Worm (Caenorhabditis elegans) whole organism, L1 larva: Measurements from ENCODE around the gene msp-59.
"Not testable (repeated sequence)": the region's sequence is repeated elsewhere in the genome, so short reads cannot be mapped to it uniquely, and the experiment has no call there.

Experiments used
- C04F5.9 ChIP-seq: sonication (generic microtip); optimal IDR thresholded peaks from 2 replicates; lab custom pipeline; 2016; ENCODE audit warnings: missing genetic modification characterization, missing compliant biosample characterization
- C16A3.4 ChIP-seq: fragments of 150-350 bp; optimal IDR thresholded peaks from 2 replicates; lab custom pipeline; 2014; ENCODE audit warnings: missing biosample characterization, missing genetic modification characterization
- aha-1 ChIP-seq: fragments of 150-350 bp; optimal IDR thresholded peaks from 2 replicates; lab custom pipeline; 2014; ENCODE audit warnings: missing biosample characterization, missing genetic modification characterization
- aly-2 ChIP-seq: fragments of 150-350 bp; optimal IDR thresholded peaks from 2 replicates; lab custom pipeline; 2014; ENCODE audit warnings: missing biosample characterization, missing genetic modification characterization
- ama-1 ChIP-seq: fragments of 150-350 bp; optimal IDR thresholded peaks from 2 replicates; lab custom pipeline; 2014
- ceh-63 ChIP-seq: fragments of 200-800 bp; sonication (Bioruptor generic); optimal IDR thresholded peaks from 2 replicates; lab custom pipeline; 2018; ENCODE audit warnings: mild to moderate bottlenecking, missing genetic modification characterization, missing compliant biosample characterization
- ceh-88 ChIP-seq: fragments of 200-800 bp; sonication (Bioruptor generic); IDR thresholded peaks from 2 replicates; pipeline ENCODE4 v1.3.6; 2022; ENCODE audit warnings: missing genetic modification characterization, missing compliant biosample characterization
- efl-1 ChIP-seq, 4 experiments: fragments of 150-350 bp; optimal IDR thresholded peaks in 3 of 4; peaks in 1 of 4; 1 replicate in 1 of 4; 2 replicates in 3 of 4; lab custom pipeline; 2014; ENCODE audit warnings: missing biosample characterization in 2 of 4, missing genetic modification characterization in 2 of 4, missing genetic modification reagents in 2 of 4
- egl-13 ChIP-seq: sonication (generic microtip); optimal IDR thresholded peaks from 2 replicates; lab custom pipeline; 2016; ENCODE audit warnings: missing genotype, missing genetic modification reagents, missing genetic modification characterization, missing compliant biosample characterization
- egl-27 ChIP-seq, 2 experiments: fragments of 150-350 bp in 1 of 2; sonication (generic microtip); optimal IDR thresholded peaks; 3 replicates each; lab custom pipeline; 2017 to 2018; ENCODE audit warnings: missing biosample characterization in 2 of 2, missing genetic modification characterization in 2 of 2, missing genetic modification reagents in 2 of 2
- elt-3 ChIP-seq, 6 experiments: fragments of 150-350 bp in 1 of 6; sonication (generic microtip); optimal IDR thresholded peaks; 2 replicates each; lab custom pipeline; 2017 to 2018; ENCODE audit warnings: missing biosample characterization in 6 of 6, missing genetic modification characterization in 6 of 6, inconsistent platforms in 1 of 6
- fkh-10 ChIP-seq: sonication (generic microtip); optimal IDR thresholded peaks from 2 replicates; lab custom pipeline; 2017; ENCODE audit warnings: missing biosample characterization, missing genetic modification reagents, missing genetic modification characterization
- fos-1 ChIP-seq: fragments of 150-350 bp; optimal IDR thresholded peaks from 2 replicates; lab custom pipeline; 2014; ENCODE audit warnings: missing biosample characterization, missing genetic modification characterization
- hlh-4 ChIP-seq: sonication (generic microtip); optimal IDR thresholded peaks from 2 replicates; lab custom pipeline; 2016; ENCODE audit warnings: mild to moderate bottlenecking, missing genetic modification characterization, missing compliant biosample characterization
- irx-1 ChIP-seq: sonication (generic microtip); optimal IDR thresholded peaks from 2 replicates; lab custom pipeline; 2016; ENCODE audit warnings: missing genetic modification characterization, missing compliant biosample characterization
- isw-1 ChIP-seq: fragments of 200-800 bp; sonication (Bioruptor generic); IDR thresholded peaks from 2 replicates; pipeline ENCODE4 v1.3.6; 2022; ENCODE audit warnings: missing genetic modification characterization, missing compliant biosample characterization
- lin-14 ChIP-seq: fragments of 200-800 bp; sonication (Bioruptor generic); optimal IDR thresholded peaks from 2 replicates; lab custom pipeline; 2018; ENCODE audit warnings: mild to moderate bottlenecking, missing genetic modification characterization, moderate library complexity, missing compliant biosample characterization
- lin-39 ChIP-seq: fragments of 150-350 bp; optimal IDR thresholded peaks from 2 replicates; lab custom pipeline; 2014; ENCODE audit warnings: missing biosample characterization, missing genetic modification reagents, missing genetic modification characterization
- lir-3 ChIP-seq: sonication (generic microtip); optimal IDR thresholded peaks from 2 replicates; lab custom pipeline; 2016; ENCODE audit warnings: mild to moderate bottlenecking, missing genetic modification characterization, moderate library complexity, missing compliant biosample characterization; ENCODE audit not compliant: poor library complexity
- lsy-2 ChIP-seq, 2 experiments: fragments of 150-350 bp; optimal IDR thresholded peaks; 2 replicates each; lab custom pipeline; 2014; ENCODE audit warnings: missing biosample characterization in 2 of 2, missing genetic modification characterization in 2 of 2
- nhr-19 ChIP-seq: fragments of 200-800 bp; sonication (Bioruptor generic); conservative IDR thresholded peaks from 2 replicates; pipeline ENCODE4 v1.3.6; 2022; ENCODE audit warnings: missing genetic modification characterization, missing compliant biosample characterization
- nhr-237 ChIP-seq: fragments of 150-350 bp; optimal IDR thresholded peaks from 2 replicates; lab custom pipeline; 2014; ENCODE audit warnings: missing biosample characterization, missing genetic modification characterization
- nhr-71 ChIP-seq: sonication (generic microtip); optimal IDR thresholded peaks from 2 replicates; lab custom pipeline; 2016; ENCODE audit warnings: mild to moderate bottlenecking, missing genetic modification characterization, moderate library complexity, missing compliant biosample characterization
- nhr-84 ChIP-seq: sonication (generic microtip); optimal IDR thresholded peaks from 2 replicates; lab custom pipeline; 2017; ENCODE audit warnings: missing biosample characterization, missing genetic modification characterization
- nhr-85 ChIP-seq: sonication (generic microtip); peaks from one replicate; lab custom pipeline; 2016; ENCODE audit warnings: missing genetic modification characterization, inconsistent platforms, missing compliant biosample characterization
- nhr-90 ChIP-seq: sonication (generic microtip); optimal IDR thresholded peaks from 2 replicates; lab custom pipeline; 2016; ENCODE audit warnings: mild to moderate bottlenecking, missing genetic modification characterization, missing compliant biosample characterization; ENCODE audit not compliant: poor library complexity
- pag-3 ChIP-seq: sonication (generic microtip); optimal IDR thresholded peaks from 2 replicates; lab custom pipeline; 2017; ENCODE audit warnings: missing genetic modification characterization, mild to moderate bottlenecking, missing compliant biosample characterization, antibody characterized with exemption, borderline replicate concordance; ENCODE audit not compliant: insufficient read depth
- skn-1 ChIP-seq: fragments of 150-350 bp; optimal IDR thresholded peaks from 2 replicates; lab custom pipeline; 2014; ENCODE audit warnings: missing biosample characterization, missing genetic modification characterization
- sptf-1 ChIP-seq: fragments of 150-350 bp; optimal IDR thresholded peaks from 2 replicates; lab custom pipeline; 2014; ENCODE audit warnings: missing biosample characterization, missing genetic modification characterization
- sup-37 ChIP-seq: fragments of 200-800 bp; sonication (Bioruptor generic); optimal IDR thresholded peaks from 2 replicates; lab custom pipeline; 2018; ENCODE audit warnings: mild to moderate bottlenecking, missing genetic modification characterization, missing compliant biosample characterization
- swsn-7 ChIP-seq: sonication (generic microtip); optimal IDR thresholded peaks from 2 replicates; lab custom pipeline; 2016; ENCODE audit warnings: missing genetic modification characterization, missing compliant biosample characterization
- unc-86 ChIP-seq: sonication (generic microtip); optimal IDR thresholded peaks from 2 replicates; lab custom pipeline; 2016; ENCODE audit warnings: missing genetic modification characterization, missing compliant biosample characterization
- unc-98 ChIP-seq: fragments of 200-800 bp; sonication (Bioruptor generic); IDR thresholded peaks from 2 replicates; pipeline ENCODE4 v1.3.6; 2022; ENCODE audit warnings: missing genetic modification characterization, missing compliant biosample characterization
- vab-15 ChIP-seq: sonication (generic microtip); optimal IDR thresholded peaks from 2 replicates; lab custom pipeline; 2017; ENCODE audit warnings: missing genotype, mild to moderate bottlenecking, missing genetic modification characterization, missing compliant biosample characterization
- zag-1 ChIP-seq: fragments of 150-350 bp; optimal IDR thresholded peaks from 2 replicates; lab custom pipeline; 2014; ENCODE audit warnings: missing biosample characterization, missing genetic modification characterization

The msp-59 gene

ce11 chrIV:5317106-5317505 is 4.2 kb upstream of the msp-59 start (continued):
- TF ChIP-seq nhr-19 (GFP tag; lab: Robert Waterston, UW) (peak; percentile 81), egl-13 (tag; lab: Kevin White, UChicago) (no peak), aly-2 (tag; lab: Kevin White, UChicago) (peak; percentile 56), lin-14 (no peak), nhr-90 (peak; percentile 87), C16A3.4 (tag; lab: Kevin White, UChicago) (peak; percentile 1), lir-3 (no peak), ama-1 (lab: Kevin White, UChicago) (peak; percentile 52), fos-1 (tag; lab: Kevin White, UChicago) (peak; percentile 56), swsn-7 (tag; lab: Kevin White, UChicago) (peak; percentile 51)

DNA sequence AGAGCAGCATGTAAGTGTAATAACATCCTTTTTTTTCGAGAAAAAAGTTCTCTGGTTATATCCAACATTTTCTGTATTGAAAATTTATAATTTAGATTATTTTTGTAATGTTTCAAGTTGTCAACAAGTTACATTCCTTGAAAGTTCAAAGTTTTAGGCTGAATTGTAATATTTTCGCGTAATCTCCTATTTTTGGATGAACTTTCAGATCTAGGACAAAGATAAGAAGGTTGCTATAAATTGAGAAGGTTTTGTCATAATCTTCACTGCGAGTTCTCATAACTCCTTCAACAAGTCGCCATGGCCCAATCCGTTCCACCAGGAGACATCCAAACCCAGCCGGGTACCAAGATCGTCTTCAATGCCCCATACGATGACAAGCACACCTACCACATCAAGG is 3.3 kb upstream of the msp-59 start, which contains the start of gene msp-65:
msp-65 (plus strand) TSS at position 301 of the 400 bp plus-strand sequence.
- not testable (repeated sequence) for TF ChIP-seq efl-1 (optimal IDR thresholded peaks at IDR 0.05; lab: Kevin White, UChicago)
- TF ChIP-seq efl-1 (GFP tag; optimal IDR thresholded peaks at IDR 0.05 in 1 of 2; lab: Kevin White, UChicago): peak in 1 of 2 experiments; percentile 59

ce11 chrIV:5309742-5310141 is 3.2 kb downstream of the msp-59 start, which contains the start of gene ZK354.3:
Gene ZK354.3 (plus strand): TSS chrIV:5310042.
- TF ChIP-seq hlh-4 (no peak), nhr-90 (no peak), nhr-84 (tag; lab: Kevin White, UChicago) (no peak), sptf-1 (tag; lab: Kevin White, UChicago) (no peak), C04F5.9 (no peak), sup-37 (GFP tag; lab: Kevin White, UChicago) (no peak), nhr-71 (no peak), zag-1 (tag; lab: Kevin White, UChicago) (no peak), vab-15 (tag; lab: Kevin White, UChicago) (no peak), ama-1 (lab: Kevin White, UChicago) (no peak), irx-1 (tag; lab: Kevin White, UChicago) (no peak), unc-86 (no peak), lin-39 (tag; lab: Kevin White, UChicago) (no peak), skn-1 (tag; lab: Kevin White, UChicago) (no peak), unc-98 (GFP tag; lab: Robert Waterston, UW) (no peak)

DNA sequence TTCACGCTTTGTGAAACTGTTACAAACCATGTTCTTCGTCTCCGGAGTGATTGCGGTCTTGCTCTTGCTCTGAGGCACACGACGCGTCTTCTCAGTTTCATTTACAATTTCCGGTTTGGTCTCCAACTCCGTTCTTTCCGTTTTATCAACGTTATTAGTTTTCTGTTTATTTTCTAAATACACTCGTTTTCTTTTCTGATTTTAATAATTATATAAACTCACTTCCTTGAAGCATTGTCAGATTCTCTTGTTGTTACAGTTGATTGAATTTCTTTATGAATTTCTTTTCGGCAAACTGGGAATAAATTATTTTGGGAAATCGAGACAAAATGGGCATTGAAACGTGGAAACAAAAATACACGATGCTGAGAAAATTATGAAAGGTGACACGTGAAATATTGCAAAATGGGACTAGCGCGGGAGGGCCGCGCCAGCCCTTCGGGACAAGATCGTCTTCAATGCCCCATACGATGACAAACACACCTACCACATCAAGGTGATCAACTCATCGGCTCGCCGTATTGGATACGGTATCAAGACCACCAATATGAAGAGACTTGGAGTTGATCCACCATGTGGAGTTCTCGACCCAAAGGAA is 4.8 kb downstream of the msp-59 start, which contains the start of the genes ZK354.9 and msp-58:
ZK354.9 (minus strand) TSS at position 101 of the 598 bp plus-strand sequence.
msp-58 (plus strand) TSS at position 548 of the 598 bp plus-strand sequence.
- not testable (repeated sequence) for TF ChIP-seq elt-3 (tag; optimal IDR thresholded peaks at IDR 0.05; lab: Kevin White, UChicago); ceh-88 (GFP tag; lab: Robert Waterston, UW); lsy-2 (tag; optimal IDR thresholded peaks at IDR 0.05; lab: Kevin White, UChicago)
- TF ChIP-seq, all 84 proteins: peak for 0; not testable (repeated sequence) for 84

DNA sequence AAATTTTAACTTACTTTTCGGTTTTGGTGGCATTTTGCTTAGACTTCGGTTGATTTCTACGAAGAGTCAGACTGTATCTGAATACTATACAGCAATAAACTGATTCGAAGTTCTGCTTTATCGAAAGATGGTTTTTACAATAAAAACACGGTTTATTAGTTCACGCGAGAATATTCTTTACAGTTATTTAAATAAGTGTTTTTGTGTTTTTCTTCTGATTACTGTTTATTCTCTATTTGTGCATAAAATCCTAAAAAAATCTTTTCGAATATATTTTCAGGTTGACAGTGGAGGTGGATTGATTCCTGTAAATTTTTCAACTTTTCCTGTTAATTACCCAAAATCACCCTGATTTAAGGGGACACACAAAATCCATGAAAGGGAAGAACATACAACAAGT is 6.9 kb downstream of the msp-59 start, which contains the start of gene ZK354.8:
ZK354.8 (minus strand) TSS at position 101 of the 400 bp plus-strand sequence.
- TF ChIP-seq nhr-237 (tag; lab: Kevin White, UChicago) (no peak), lin-39 (tag; lab: Kevin White, UChicago) (no peak), irx-1 (tag; lab: Kevin White, UChicago) (no peak), isw-1 (GFP tag; lab: Robert Waterston, UW) (no peak), fkh-10 (no peak), pag-3 (tag; lab: Kevin White, UChicago) (no peak), nhr-85 (tag; lab: Kevin White, UChicago) (no peak), ama-1 (lab: Kevin White, UChicago) (no peak), aha-1 (tag; lab: Kevin White, UChicago) (no peak), ceh-63 (GFP tag; lab: Kevin White, UChicago) (no peak), egl-27 (tag; optimal IDR thresholded peaks at IDR 0.05; lab: Kevin White, UChicago) (no peak), C16A3.4 (tag; lab: Kevin White, UChicago) (no peak)
- TF ChIP-seq, all 84 proteins: peak for 0
